Fruit fly (Drosophila melanogaster) ovary, adult (tissue): ENCODE results near the gene CG10232.

Source experiments
- CG17801 ChIP-seq: fragments of 200-800 bp; optimal IDR thresholded peaks from 2 replicates; lab custom pipeline; 2019; ENCODE audit warnings: missing biosample characterization, mild to moderate bottlenecking, missing genetic modification characterization, moderate library complexity; ENCODE audit not compliant: partially characterized antibody

CG10232 gene

DNA sequence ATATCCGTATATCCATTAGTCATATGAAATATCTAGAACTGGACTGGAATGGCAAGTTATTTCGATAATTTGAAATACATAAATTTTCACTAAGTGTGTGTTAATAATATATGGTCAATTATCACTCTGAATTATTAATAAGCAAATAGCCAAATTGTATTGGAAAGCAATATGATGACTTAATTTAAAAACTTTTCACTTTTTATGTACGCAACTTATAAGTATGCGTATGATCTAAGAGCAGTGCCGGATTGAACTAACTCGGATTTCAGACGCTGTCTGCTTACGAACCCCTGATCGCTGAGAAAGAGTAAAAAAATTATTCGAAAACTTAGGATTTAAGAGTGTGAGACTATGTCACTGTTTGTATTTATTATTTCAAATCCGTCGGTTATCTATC, at the start of gene CG10232:
TSS of gene CG10232 (minus strand) at position 101 of the 400 bp plus-strand sequence.
- no peak for TF ChIP-seq CG17801 (GFP tag; lab: Kevin White, UChicago)

DNA sequence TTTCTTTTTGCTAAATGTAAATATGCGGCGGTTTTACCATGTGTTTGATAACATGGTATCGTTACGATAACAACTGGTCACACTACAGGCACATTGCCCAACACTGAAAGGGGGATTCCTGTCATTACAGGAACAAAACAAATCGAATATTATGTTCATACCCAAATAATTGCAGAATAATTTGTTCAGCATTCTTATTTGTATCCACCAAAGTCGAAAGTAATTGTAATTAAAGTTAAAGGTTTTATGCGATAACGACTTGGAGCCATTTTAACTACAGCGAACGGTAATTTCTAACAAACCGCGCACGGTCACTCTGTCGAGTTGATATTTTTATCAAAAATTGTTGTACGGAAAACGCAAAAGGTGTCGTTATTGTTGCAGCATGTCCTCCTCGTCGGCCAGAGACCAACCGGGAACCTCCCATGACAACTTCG, 46.0 kb upstream of the CG10232 start, which contains the start of the genes CG10214 and CG10375:
TSS of gene CG10214 (minus strand) at position 72 of the 437 bp plus-strand sequence.
TSS of gene CG10375 (plus strand) at position 296 of the 437 bp plus-strand sequence.
- TF ChIP-seq CG17801 (GFP tag; lab: Kevin White, UChicago) = peak; percentile 64

DNA sequence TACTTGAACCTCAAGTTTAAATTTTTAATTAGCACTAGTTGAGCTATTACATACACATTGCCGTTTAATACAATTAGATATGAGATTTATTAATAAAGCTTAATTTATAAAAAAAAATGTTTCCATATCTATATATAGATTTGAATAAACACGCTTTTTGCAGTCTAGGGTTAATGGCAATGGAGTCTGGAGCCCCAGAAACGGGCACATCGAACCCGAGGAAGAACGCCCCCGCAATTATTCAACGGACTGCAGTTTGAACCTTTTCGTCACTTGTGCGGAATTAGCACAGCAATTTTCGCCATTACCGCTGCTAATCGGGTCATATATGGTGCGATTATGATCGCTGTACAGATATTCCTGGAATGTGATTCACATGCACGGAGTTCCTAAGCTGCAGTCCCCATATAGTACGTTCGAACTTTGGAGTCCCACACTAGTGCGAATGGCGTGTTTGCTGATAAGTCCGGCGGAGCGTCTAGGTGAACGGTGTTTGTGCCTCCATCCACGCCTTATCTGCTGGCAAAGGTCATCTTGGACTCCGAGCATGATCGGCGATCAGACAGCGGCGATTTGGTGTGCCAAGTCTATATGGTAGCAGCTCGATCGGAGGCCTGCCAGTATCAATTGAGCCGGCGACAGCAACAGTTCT, 42.3 kb upstream of the CG10232 start, which contains the start of gene Lsd-1:
TSS of gene Lsd-1 (plus strand) at position 236 of the 652 bp plus-strand sequence.
- TF ChIP-seq CG17801 (GFP tag; lab: Kevin White, UChicago) = no peak

DNA sequence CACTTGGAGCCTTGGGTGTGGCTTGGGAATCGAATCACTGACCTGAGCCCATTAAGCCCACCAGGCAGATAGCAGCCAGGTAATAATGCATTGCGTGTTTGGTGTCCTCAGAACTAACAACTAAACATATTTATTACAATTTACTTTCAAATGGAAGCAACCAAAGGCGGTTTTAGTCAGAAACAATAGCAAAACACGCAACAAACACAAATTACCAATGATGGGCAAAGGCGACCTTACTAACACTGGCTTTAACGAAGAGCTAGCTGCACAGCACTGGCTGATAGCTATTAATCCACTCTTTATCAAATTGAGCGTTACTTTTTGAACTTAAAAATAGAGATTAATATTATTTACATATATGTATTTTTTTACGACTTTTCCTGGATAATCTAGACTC, 41.6 kb upstream of the CG10232 start, which contains the start of gene udt:
TSS of gene udt (minus strand) at position 249 of the 400 bp plus-strand sequence.
- TF ChIP-seq CG17801 (GFP tag; lab: Kevin White, UChicago) = no peak

DNA sequence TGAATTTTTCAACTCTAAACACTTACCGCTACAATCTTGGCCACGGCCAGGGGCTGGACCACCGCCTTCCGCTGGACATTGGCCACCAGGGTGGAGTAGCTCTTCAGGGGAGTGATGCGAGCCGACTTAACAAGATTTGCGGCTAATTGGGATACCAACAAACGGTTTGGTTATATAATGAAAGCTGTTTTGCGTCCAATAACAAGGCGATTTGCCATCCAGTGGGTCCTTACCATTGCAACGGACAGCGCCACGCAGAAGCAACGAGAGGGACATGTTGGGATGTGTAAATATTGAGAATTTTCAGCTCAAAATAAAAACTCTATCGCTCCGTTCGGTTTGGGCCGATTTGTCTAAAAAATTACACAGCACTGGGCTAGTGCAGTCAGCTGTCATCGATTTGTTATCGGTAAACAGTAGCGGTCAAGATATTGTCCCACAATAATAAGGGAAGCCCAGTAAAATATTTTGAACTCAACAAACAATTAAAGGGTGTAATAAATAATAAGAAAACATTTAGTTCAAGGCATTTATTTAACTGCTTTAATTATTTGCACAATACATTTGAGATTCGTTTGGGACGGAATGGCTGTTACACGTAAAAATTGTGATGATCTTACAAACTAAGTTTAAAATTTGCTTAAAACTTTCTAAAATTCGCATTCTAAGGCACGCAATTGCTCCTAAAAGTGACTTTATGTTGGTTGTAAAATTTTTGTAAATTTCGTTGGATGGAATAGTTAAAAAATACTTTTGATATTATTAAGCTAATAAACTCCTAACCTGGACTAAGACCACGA, 39.0 kb upstream of the CG10232 start, which contains the start of gene SdhD:
TSS of gene SdhD (minus strand) at position 382 of the 800 bp plus-strand sequence.
- TF ChIP-seq CG17801 (GFP tag; lab: Kevin White, UChicago) = peak; percentile 46

DNA sequence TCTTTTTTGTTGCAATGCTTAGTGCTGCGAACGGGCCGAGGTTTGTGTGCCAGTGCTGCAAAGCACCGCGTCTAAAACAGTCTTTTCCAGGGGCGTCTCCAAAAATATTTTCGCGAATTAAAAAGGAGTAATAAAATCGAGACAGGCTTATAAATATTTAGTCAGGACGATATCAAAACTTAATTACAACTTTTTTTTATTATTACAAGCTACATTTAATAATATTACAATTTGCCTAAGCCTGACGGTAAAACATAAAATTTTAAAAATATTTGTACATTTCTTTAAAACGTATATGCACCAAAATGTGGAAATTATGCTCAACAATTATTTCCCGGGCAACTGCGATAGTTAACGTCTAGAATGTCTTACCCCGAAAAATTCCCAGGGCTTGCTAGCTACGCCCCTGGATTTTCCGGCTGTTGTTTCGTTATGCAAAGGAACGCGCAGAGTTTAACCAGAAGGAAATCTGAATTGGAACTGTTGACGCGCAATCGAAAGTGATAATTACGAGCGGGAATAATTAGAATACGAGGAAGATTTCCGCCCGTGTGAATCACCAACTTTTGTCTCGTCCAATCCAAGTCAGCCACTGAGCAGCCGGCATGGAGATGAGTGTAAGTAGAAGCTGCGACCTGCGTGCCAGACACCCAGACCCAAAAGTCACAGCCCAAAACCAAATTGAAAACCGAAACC, 36.6 kb upstream of the CG10232 start, which contains the start of the genes PTPMT1 and Hrd3:
TSS of gene PTPMT1 (plus strand) at position 428 of the 696 bp plus-strand sequence.
TSS of gene Hrd3 (minus strand) at position 646 of the 696 bp plus-strand sequence.
- TF ChIP-seq CG17801 (GFP tag; lab: Kevin White, UChicago) = peak; percentile 95

DNA sequence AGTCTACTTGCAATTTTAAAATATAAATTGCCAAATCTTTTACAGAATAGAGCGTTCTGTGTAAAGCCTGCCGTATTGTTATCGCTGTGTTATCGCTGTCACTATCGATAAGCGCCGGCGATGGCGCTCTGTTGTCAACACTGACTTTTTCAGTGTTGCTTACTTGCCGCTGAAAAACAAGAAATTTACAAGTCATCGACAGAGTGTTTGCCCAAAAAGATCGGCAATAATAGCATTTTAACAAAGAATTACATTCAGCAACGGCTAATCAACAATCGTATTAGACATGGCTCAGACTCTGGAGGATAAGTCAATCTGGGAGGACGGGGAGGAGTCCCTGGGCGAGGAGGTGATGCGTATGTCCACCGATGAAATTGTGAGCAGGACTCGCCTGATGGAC, 31.3 kb upstream of the CG10232 start, which contains the start of the genes RanBP3 and Rpt5:
TSS of gene RanBP3 (minus strand) at position 107 of the 400 bp plus-strand sequence.
TSS of gene Rpt5 (plus strand) at position 149 of the 400 bp plus-strand sequence.
- TF ChIP-seq CG17801 (GFP tag; lab: Kevin White, UChicago) = peak; percentile 59

DNA sequence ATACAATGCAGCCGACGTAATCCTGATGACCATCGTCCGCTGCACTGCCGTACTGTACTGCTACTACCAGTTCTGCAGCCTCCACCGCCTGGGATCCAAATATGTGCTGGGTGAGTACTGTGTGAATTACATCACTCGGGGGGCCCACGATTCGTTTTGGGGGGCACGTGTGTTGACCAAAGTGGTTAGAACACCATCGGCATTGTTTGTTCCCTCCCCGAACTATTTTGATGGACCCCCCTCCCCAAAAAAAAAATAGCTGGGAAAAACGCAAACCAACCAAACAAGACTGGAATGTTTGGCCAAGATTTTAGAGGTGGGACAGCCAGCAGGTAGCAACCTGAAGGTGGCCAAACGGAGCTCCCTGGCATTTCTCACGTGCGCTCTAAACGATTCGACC, 26.0 kb upstream of the CG10232 start:
- TF ChIP-seq CG17801 (GFP tag; lab: Kevin White, UChicago) = no peak

DNA sequence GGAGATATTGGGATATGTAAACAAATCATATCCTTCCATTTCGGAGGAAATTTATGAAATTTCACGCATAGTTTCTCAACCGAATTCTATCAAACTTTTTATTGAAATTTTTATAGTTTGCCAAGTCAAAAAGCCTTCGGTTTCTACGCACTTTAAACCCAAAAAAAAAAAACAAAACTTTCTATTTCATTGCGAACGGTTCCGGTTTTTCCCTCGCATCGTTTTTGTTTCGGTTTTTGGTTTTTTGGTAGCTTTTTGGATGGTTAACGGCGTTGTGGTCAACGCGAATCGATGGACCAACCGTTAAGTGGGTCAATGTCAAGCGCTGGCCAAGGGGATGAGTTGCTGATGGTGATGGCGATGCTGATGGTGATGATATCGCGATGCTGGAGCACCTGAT, 19.5 kb upstream of the CG10232 start:
- no peak for TF ChIP-seq CG17801 (GFP tag; lab: Kevin White, UChicago)

DNA sequence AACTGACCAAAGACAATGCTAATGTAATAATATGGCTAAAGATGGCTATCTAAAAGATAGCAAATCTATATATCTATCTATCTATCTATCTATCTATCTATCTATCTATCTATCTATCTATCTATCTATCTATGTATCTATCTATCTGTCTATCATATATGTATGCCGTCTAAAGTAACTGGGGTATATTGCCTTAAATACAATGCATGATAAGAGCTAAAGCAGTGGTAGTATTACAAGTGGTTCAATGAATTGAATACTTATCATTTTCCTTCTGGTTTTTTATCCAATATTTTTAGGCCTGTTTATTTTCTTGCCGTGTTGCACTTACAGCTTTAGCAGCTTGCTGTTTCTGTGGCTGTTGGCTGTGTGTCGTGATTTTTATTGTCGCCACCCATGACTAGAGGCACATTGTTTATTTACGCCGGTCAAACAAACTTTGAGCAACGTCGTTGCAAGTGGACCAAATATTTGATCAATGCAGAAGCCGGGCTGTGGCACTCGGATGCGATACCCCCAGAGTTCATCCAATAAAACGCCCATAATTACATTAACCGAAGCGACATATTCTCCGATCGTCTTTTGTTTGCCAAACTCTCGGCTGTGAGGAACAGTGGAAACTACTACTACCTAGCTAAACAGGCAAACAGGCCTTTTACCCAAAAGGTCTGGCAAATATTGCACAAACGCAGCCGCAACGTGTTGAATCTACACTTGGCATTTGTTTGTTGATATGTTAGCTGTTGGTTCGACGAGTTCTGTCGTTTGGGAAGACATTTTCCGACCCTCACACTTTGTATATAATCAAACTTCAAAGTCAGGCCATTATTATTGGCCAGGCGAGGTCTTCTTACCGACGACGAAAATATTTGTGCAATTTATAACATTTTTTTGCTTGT, 16.5 kb upstream of the CG10232 start:
- TF ChIP-seq CG17801 (GFP tag; lab: Kevin White, UChicago) = no peak

DNA sequence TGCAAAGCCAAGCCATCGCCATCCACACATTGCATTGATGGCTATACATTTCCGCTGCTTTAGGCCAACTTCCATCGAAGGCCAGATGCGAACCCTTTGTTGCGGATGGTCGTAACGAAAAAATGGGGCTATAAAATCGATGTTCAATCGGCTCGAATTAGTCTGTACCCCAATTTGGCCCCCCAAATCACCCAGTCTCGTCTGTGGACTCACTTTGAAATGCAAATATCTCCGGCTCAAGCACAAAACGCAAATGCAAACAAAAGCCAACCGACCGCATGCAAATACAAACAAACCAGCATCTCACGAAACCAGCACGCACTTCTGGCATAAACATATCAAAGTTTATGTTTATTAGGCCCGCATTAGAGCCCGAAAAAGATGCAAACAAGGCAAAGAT, 14.9 kb upstream of the CG10232 start:
- no peak for TF ChIP-seq CG17801 (GFP tag; lab: Kevin White, UChicago)

DNA sequence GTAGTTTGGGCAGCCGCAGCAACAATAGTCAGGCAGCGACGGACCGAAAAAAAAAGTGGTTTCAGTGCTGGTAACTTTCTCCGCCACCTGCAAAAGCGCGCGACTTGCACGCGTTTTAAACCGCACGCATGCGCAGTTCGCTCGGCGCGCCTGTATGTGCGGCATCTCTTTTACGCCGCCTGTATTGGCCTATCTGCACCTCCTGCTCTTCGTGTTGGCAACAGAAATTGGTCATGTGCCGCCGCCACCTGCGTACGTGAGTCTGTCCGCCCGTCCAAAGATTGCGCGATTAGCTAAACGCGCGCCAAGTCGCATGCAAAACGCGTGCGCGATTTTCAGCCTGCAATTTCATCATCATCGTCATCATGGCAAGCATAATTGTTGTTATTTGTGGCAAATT, 14.2 kb upstream of the CG10232 start:
- no peak for TF ChIP-seq CG17801 (GFP tag; lab: Kevin White, UChicago)
